Worm (Caenorhabditis elegans) whole organism, midembryonic: ENCODE data around the gene srg-29.

Experiments
- T22C8.4 ChIP-seq: fragments of 200-800 bp; sonication (Bioruptor generic); IDR thresholded peaks from 2 replicates; pipeline ENCODE4 v1.3.6; 2022; ENCODE audit warnings: missing genetic modification characterization, missing compliant biosample characterization
- ref-1 ChIP-seq: fragments of 200-800 bp; sonication (Bioruptor generic); conservative IDR thresholded peaks from 2 replicates; pipeline ENCODE4 v1.3.6; 2022; ENCODE audit warnings: missing genetic modification reagents, missing genetic modification characterization, missing compliant biosample characterization

ce11 chrV:5287273-5287672 is 49.7 kb upstream of the srg-29 start, which contains the start of gene Y49G5A.1:
- no peak for TF ChIP-seq ref-1
- TF ChIP-seq T22C8.4 (GFP tag; lab: Robert Waterston, UW) = no peak
